Fruit fly (Drosophila melanogaster): ENCODE data around the gene CG43347.
A peak's percentile ranks its signal among the peaks of the same experiment; 100 is the strongest.

The CG43347 gene

DNA sequence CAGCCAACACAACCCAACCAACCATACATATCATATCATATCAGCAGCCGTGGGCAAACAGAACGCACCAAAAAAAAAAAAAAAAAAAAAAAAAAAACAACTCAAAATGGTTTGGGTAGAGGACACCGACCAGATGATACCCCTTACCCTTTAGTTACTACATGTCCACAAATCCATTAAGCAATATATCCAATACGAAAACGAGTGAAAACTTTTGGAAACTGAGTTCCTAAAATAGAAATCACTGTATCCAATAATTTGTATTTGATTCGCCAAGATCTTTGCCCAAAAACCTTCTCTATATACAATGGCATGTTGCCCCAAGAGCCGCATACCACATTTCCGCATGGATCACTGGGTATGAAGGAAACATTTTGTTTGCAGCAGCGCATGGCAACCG is 38.5 kb downstream of the CG43347 start (continued):
- peak; percentile 57 for TF ChIP-seq CG32006 (GFP tag; optimal IDR thresholded peaks at IDR 0.05)
- no peak for TF ChIP-seq CG11294 (GFP tag; IDR thresholded peaks at IDR 0.05)
- TF ChIP-seq CG34406 (GFP tag; optimal IDR thresholded peaks at IDR 0.05): peak; percentile 43
- TF ChIP-seq lz (GFP tag; optimal IDR thresholded peaks at IDR 0.05): peak; percentile 31
- peak; percentile 33 for TF ChIP-seq CG6808 (GFP tag; optimal IDR thresholded peaks at IDR 0.05)
- peak; percentile 62 for TF ChIP-seq esn (GFP tag; optimal IDR thresholded peaks at IDR 0.05)
- peak; percentile 23 for TF ChIP-seq CG8632 (GFP tag; optimal IDR thresholded peaks at IDR 0.05)
- TF ChIP-seq CG6854 (GFP tag; optimal IDR thresholded peaks at IDR 0.05): no peak
- TF ChIP-seq CG4318 (GFP tag; optimal IDR thresholded peaks at IDR 0.05): peak; percentile 3
- TF ChIP-seq Ets21C (GFP tag; optimal IDR thresholded peaks at IDR 0.05): no peak
- TF ChIP-seq CG7368 (GFP tag; optimal IDR thresholded peaks at IDR 0.05): peak; percentile 60
- peak; percentile 91 for TF ChIP-seq Eip78C (GFP tag)
- TF ChIP-seq net (GFP tag; optimal IDR thresholded peaks at IDR 0.05): peak; percentile 29
- TF ChIP-seq CG15336 (GFP tag; IDR thresholded peaks at IDR 0.05): peak; percentile 47; the same call in 1 of the 2 replicates
- TF ChIP-seq Lpt (GFP tag; optimal IDR thresholded peaks at IDR 0.05): peak; percentile 12
- peak; percentile 2 for TF ChIP-seq CG8319 (GFP tag; optimal IDR thresholded peaks at IDR 0.05)
- peak; percentile 58 for TF ChIP-seq dsx (GFP tag; optimal IDR thresholded peaks at IDR 0.05; ENCODE audit: poor library complexity, severe bottlenecking)
- TF ChIP-seq Ets96B (tag; optimal IDR thresholded peaks at IDR 0.05): peak; percentile 66
- peak; percentile 54 for TF ChIP-seq Met (GFP tag; optimal IDR thresholded peaks at IDR 0.05)
- TF ChIP-seq achi (GFP tag; optimal IDR thresholded peaks at IDR 0.05): peak; percentile 49
- TF ChIP-seq fd59A (GFP tag; optimal IDR thresholded peaks at IDR 0.05): peak; percentile 46
- TF ChIP-seq vri (GFP tag; optimal IDR thresholded peaks at IDR 0.05): no peak
- TF ChIP-seq CG11762 (GFP tag; optimal IDR thresholded peaks at IDR 0.05; ENCODE audit: insufficient read depth): peak; percentile 45
- peak; percentile 59 for TF ChIP-seq acj6 (GFP tag; optimal IDR thresholded peaks at IDR 0.05)
- peak; percentile 40 for TF ChIP-seq topi (GFP tag; optimal IDR thresholded peaks at IDR 0.05)
- TF ChIP-seq Hr39 (GFP tag; optimal IDR thresholded peaks at IDR 0.05): peak; percentile 26
- TF ChIP-seq Sox14 (GFP tag; optimal IDR thresholded peaks at IDR 0.05): peak; percentile 61
- TF ChIP-seq CG1621 (tag; optimal IDR thresholded peaks at IDR 0.05): peak; percentile 23
- peak; percentile 21 for TF ChIP-seq fkh (GFP tag; optimal IDR thresholded peaks at IDR 0.05)
- no peak; the same call in 2 of the 3 replicates for TF ChIP-seq eg (GFP tag; IDR thresholded peaks at IDR 0.05)
- no peak for TF ChIP-seq Hr38 (GFP tag; optimal IDR thresholded peaks at IDR 0.05)
- TF ChIP-seq Gug (GFP tag; IDR thresholded peaks at IDR 0.05): peak; percentile 40

DNA sequence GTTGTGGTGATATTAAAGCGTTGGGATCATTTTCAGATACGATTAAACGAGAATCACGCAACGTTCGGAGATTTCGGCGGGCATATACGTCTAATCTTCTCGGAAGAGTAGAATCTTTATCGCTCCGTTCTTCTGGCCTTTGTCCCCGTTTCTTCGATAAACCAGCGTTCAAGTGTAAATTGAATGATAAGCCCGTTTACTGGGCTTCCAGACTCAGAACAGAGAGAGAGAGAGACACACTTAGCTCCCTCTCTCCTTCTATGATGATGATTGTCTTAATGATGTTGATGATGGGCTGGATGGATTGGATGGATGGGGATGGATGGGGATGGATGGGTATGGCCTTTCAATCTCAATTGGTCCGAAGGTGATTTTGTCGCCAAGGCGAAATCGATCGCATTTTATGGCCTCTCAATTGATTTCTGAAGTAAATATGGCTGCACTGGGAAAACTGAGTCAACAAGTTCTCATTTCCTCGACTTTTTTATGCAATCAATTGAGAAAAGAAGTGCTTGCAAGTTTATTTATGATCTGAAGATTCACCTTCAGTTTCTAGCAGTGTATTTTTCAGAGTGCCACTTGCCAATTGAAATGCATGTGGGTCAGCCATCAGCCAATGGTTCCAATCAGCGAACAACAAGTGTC is 39.4 kb downstream of the CG43347 start:
- peak; percentile 18 for TF ChIP-seq achi (GFP tag; optimal IDR thresholded peaks at IDR 0.05)
- TF ChIP-seq acj6 (GFP tag; optimal IDR thresholded peaks at IDR 0.05): peak; percentile 38
- peak; percentile 15 for TF ChIP-seq dsx (GFP tag; optimal IDR thresholded peaks at IDR 0.05; ENCODE audit: poor library complexity, severe bottlenecking)
- peak; percentile 29 for TF ChIP-seq CG7368 (GFP tag; optimal IDR thresholded peaks at IDR 0.05)
- no peak for TF ChIP-seq fkh (GFP tag; optimal IDR thresholded peaks at IDR 0.05)
- no peak for TF ChIP-seq CG4318 (GFP tag; optimal IDR thresholded peaks at IDR 0.05)
- TF ChIP-seq CG6276 (GFP tag; optimal IDR thresholded peaks at IDR 0.05): no peak
- no peak for TF ChIP-seq CG11762 (GFP tag; optimal IDR thresholded peaks at IDR 0.05; ENCODE audit: insufficient read depth)
- no peak for TF ChIP-seq CG31627 (GFP tag; optimal IDR thresholded peaks at IDR 0.05)
- peak; percentile 98 for TF ChIP-seq svp (GFP tag)
- no peak for TF ChIP-seq esn (GFP tag; optimal IDR thresholded peaks at IDR 0.05)
- no peak for TF ChIP-seq CG8119 (GFP tag; IDR thresholded peaks at IDR 0.05)
- peak; percentile 23 for TF ChIP-seq CG8632 (GFP tag; optimal IDR thresholded peaks at IDR 0.05)
- TF ChIP-seq Ets21C (GFP tag; optimal IDR thresholded peaks at IDR 0.05): no peak
- TF ChIP-seq CG8319 (GFP tag; optimal IDR thresholded peaks at IDR 0.05): no peak
- TF ChIP-seq salr (GFP tag; optimal IDR thresholded peaks at IDR 0.05): peak in 1 of 2 experiments; percentile 19
- TF ChIP-seq net (GFP tag; optimal IDR thresholded peaks at IDR 0.05): peak; percentile 14
- TF ChIP-seq Met (GFP tag; optimal IDR thresholded peaks at IDR 0.05): no peak
- peak; percentile 3 for TF ChIP-seq CG6792 (GFP tag; optimal IDR thresholded peaks at IDR 0.05)
- no peak for TF ChIP-seq CG16779 (tag; optimal IDR thresholded peaks at IDR 0.05)
- no peak for TF ChIP-seq vri (GFP tag; optimal IDR thresholded peaks at IDR 0.05)
- TF ChIP-seq lz (GFP tag; optimal IDR thresholded peaks at IDR 0.05): peak; percentile 1
- peak; percentile 7 for TF ChIP-seq Sox14 (GFP tag; optimal IDR thresholded peaks at IDR 0.05)
- TF ChIP-seq Hr39 (GFP tag; optimal IDR thresholded peaks at IDR 0.05): no peak
- TF ChIP-seq OdsH (GFP tag; optimal IDR thresholded peaks at IDR 0.05): peak; percentile 31
- peak; percentile 31 for TF ChIP-seq CG3919 (GFP tag; optimal IDR thresholded peaks at IDR 0.05)
- peak; percentile 8 for TF ChIP-seq Smox (GFP tag; optimal IDR thresholded peaks at IDR 0.05)
- peak; percentile 43 for TF ChIP-seq CG3032 (tag; optimal IDR thresholded peaks at IDR 0.05)
- TF ChIP-seq Hr38 (GFP tag; optimal IDR thresholded peaks at IDR 0.05): no peak
- no peak for TF ChIP-seq topi (GFP tag; optimal IDR thresholded peaks at IDR 0.05)
- 0 out of 3 replicates have a peak, but pooled peaks have one; percentile 12 for TF ChIP-seq eg (GFP tag; IDR thresholded peaks at IDR 0.05)
- TF ChIP-seq Hr4 (GFP tag; optimal IDR thresholded peaks at IDR 0.05): peak; percentile 20
- peak; percentile 15 for TF ChIP-seq spab (GFP tag; optimal IDR thresholded peaks at IDR 0.05)
- no peak for TF ChIP-seq Blimp-1 (GFP tag; optimal IDR thresholded peaks at IDR 0.05)
- no peak for TF ChIP-seq Lpt (GFP tag; optimal IDR thresholded peaks at IDR 0.05)

Measured in whole organism, prepupa.